Worm (Caenorhabditis elegans): ENCODE measurements around the gene F28H6.8.

Gene F28H6.8

DNA sequence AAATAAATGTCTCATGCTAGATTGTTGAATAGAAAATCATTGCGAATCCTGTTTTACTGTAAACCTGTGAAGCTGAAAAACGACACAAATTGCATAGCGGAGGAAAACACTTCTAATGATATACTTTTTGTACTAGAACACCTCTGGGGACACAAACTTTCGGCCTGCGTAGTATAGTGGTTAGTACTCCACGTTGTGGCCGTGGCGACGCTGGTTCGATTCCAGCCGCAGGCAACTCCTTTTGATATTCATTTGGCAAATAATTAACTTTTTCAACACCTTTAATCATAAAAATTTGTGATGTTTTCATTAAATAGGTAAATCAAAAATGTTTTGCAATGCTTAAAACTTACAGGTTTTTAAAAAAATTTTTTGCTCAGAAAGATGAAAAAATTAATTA lies 739 bp upstream of the F28H6.8 start (continued):
- TF ChIP-seq snpc-3.4 (tag; optimal IDR thresholded peaks at IDR 0.05) (peak; percentile 7), die-1 (tag; optimal IDR thresholded peaks at IDR 0.05) (peak; percentile 24), attf-6 (GFP tag; IDR thresholded peaks at IDR 0.05) (0 out of 2 replicates have a peak, but pooled peaks have one; percentile 50), Y56A3A.18 (GFP tag; IDR thresholded peaks at IDR 0.05) (0 out of 2 replicates have a peak, but pooled peaks have one; percentile 64), pbrm-1 (GFP tag; IDR thresholded peaks at IDR 0.05) (peak; percentile 83), attf-5 (GFP tag; optimal IDR thresholded peaks at IDR 0.05) (no peak), ets-4 (GFP tag; optimal IDR thresholded peaks at IDR 0.05) (no peak), D2030.7 (GFP tag; IDR thresholded peaks at IDR 0.05) (peak; percentile 90), Y53F4B.3 (GFP tag; IDR thresholded peaks at IDR 0.05) (peak; percentile 44; the same call in 1 of the 2 replicates), B0261.1 (tag; optimal IDR thresholded peaks at IDR 0.05) (peak; percentile 69), zim-3 (tag; optimal IDR thresholded peaks at IDR 0.05) (no peak), hmg-20 (GFP tag; IDR thresholded peaks at IDR 0.05) (0 out of 2 replicates have a peak, but pooled peaks have one; percentile 12), lin-40 (tag; optimal IDR thresholded peaks at IDR 0.05) (no peak), snpc-4 (GFP tag; optimal IDR thresholded peaks at IDR 0.05) (no peak), snpc-4 (tag; optimal IDR thresholded peaks at IDR 0.05) (peak in 2 of 4 experiments; percentile 12 to 57), F49E8.2 (tag; optimal IDR thresholded peaks at IDR 0.05; ENCODE audit: insufficient read depth) (no peak), dox-1 (GFP tag; IDR thresholded peaks at IDR 0.05) (peak; percentile 62), mxl-1 (tag; optimal IDR thresholded peaks at IDR 0.05) (no peak), lin-26 (GFP tag; IDR thresholded peaks at IDR 0.05) (peak; percentile 81), F23B12.7 (tag; optimal IDR thresholded peaks at IDR 0.05; ENCODE audit: insufficient read depth) (peak; percentile 56), mcd-1 (GFP tag; IDR thresholded peaks at IDR 0.05) (no peak), aptf-3 (GFP tag; IDR thresholded peaks at IDR 0.05) (0 out of 2 replicates have a peak, but pooled peaks have one; percentile 30)

- no peak for TF ChIP-seq Y56A3A.18 (GFP tag; IDR thresholded peaks at IDR 0.05)
These were observed 1.5 kb downstream of the F28H6.8 start for ce11 chrX:14132677-14133076.

DNA sequence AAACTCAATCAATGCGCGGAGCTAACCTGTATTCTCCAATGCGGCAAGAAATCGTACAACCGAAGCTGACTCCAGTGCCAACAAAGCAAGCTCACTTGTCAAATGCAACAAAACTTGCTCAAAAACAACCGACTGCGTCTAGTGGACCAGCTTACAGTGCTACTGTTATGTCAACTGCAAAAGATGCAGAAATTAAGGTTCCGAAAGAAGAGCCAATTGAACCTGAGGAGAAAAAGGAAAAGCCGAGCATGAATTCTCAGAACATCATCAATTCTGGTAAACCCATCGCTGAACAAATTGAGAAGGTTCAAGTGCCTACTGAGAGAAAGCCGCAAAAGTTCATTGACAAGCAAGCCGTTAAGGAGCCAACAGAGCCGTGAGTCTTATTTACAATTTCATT lies 2.7 kb downstream of the F28H6.8 start:
- TF ChIP-seq ama-1 (optimal IDR thresholded peaks at IDR 0.05), result no peak
- no peak for TF ChIP-seq ama-1 (GFP tag; optimal IDR thresholded peaks at IDR 0.05)
- TF ChIP-seq hrde-1 (tag; optimal IDR thresholded peaks at IDR 0.05; ENCODE audit: borderline replicate concordance), result no peak
- no peak for TF ChIP-seq mxl-1 (tag; optimal IDR thresholded peaks at IDR 0.05)
- TF ChIP-seq ceh-58 (GFP tag; IDR thresholded peaks at IDR 0.05), result no peak
- TF ChIP-seq atf-7 (tag; optimal IDR thresholded peaks at IDR 0.05), result no peak
- no peak for TF ChIP-seq egl-18 (GFP tag; IDR thresholded peaks at IDR 0.05)
- no peak for TF ChIP-seq fkh-3 (tag; optimal IDR thresholded peaks at IDR 0.05)
- TF ChIP-seq lsl-1 (GFP tag; optimal IDR thresholded peaks at IDR 0.05), result no peak
- TF ChIP-seq unc-62 (GFP tag; optimal IDR thresholded peaks at IDR 0.05), result no peak
- TF ChIP-seq rpc-1 (optimal IDR thresholded peaks at IDR 0.05), result no peak
- TF ChIP-seq rpc-1 (tag; optimal IDR thresholded peaks at IDR 0.05), result no peak
- no peak for TF ChIP-seq Y95B8A.8 (GFP tag; IDR thresholded peaks at IDR 0.05)
- no peak for TF ChIP-seq nfya-2 (GFP tag; IDR thresholded peaks at IDR 0.05)
- no peak for TF ChIP-seq hsf-1 (GFP tag; IDR thresholded peaks at IDR 0.05)
- no peak for TF ChIP-seq nhr-179 (tag; optimal IDR thresholded peaks at IDR 0.05)
- TF ChIP-seq nhr-80 (tag; optimal IDR thresholded peaks at IDR 0.05), result no peak
- no peak for TF ChIP-seq attf-5 (GFP tag; optimal IDR thresholded peaks at IDR 0.05)
- TF ChIP-seq T26A5.8 (tag; optimal IDR thresholded peaks at IDR 0.05), result no peak
